Fruit fly (Drosophila melanogaster) whole organism, embryonic: ENCODE measurements around the gene CG31804.

Experiments used
- Atf-2 ChIP-seq: fragments of 200-800 bp; sonication (Bioruptor generic); optimal IDR thresholded peaks from 2 replicates; lab custom pipeline; 2016; ENCODE audit warnings: missing biosample characterization, missing genetic modification characterization
- Bgb ChIP-seq: fragments of 200-800 bp; sonication (Bioruptor generic); IDR thresholded peaks from 2 replicates; pipeline ENCODE4 v1.3.6; 2022; ENCODE audit warnings: missing biosample characterization, missing genetic modification characterization; ENCODE audit not compliant: partially characterized antibody
- Blimp-1 ChIP-seq: fragments of 200-800 bp; sonication (Bioruptor generic); optimal IDR thresholded peaks from 3 replicates; lab custom pipeline; 2018; ENCODE audit warnings: missing biosample characterization, missing genetic modification characterization, mild to moderate bottlenecking, moderate library complexity, missing genetic modification reagents
- Bteb2 ChIP-seq: fragments of 200-800 bp; sonication (Bioruptor generic); optimal IDR thresholded peaks from 2 replicates; lab custom pipeline; 2016; ENCODE audit warnings: missing biosample characterization, missing genetic modification characterization
- C15 ChIP-seq: fragments of 200-800 bp; sonication (Bioruptor generic); IDR thresholded peaks from 3 replicates; pipeline ENCODE4 v1.3.6; 2022; ENCODE audit warnings: missing biosample characterization, missing genetic modification characterization
- CG11695 ChIP-seq: fragments of 200-800 bp; sonication (Bioruptor generic); IDR thresholded peaks from 3 replicates; pipeline ENCODE4 v1.3.6; 2022; ENCODE audit warnings: missing biosample characterization, missing genetic modification characterization
- CG11723 ChIP-seq: fragments of 200-800 bp; sonication (Bioruptor generic); optimal IDR thresholded peaks from 2 replicates; lab custom pipeline; 2017; ENCODE audit warnings: missing biosample characterization, mild to moderate bottlenecking, missing genetic modification characterization
- CG12942 ChIP-seq: fragments of 200-800 bp; sonication (Bioruptor generic); optimal IDR thresholded peaks from 3 replicates; lab custom pipeline; 2016; ENCODE audit warnings: missing biosample characterization, missing genetic modification characterization
- CG13424 ChIP-seq: fragments of 200-800 bp; sonication (Bioruptor generic); optimal IDR thresholded peaks from 2 replicates; lab custom pipeline; 2019; ENCODE audit warnings: missing biosample characterization, mild to moderate bottlenecking, missing genetic modification characterization, moderate library complexity
- CG13894 ChIP-seq: fragments of 200-800 bp; sonication (Bioruptor generic); optimal IDR thresholded peaks from 3 replicates; lab custom pipeline; 2018; ENCODE audit warnings: missing biosample characterization, mild to moderate bottlenecking, missing genetic modification characterization, moderate library complexity
- CG15269 ChIP-seq: fragments of 200-800 bp; sonication (Bioruptor generic); optimal IDR thresholded peaks from 2 replicates; lab custom pipeline; 2018; ENCODE audit warnings: missing biosample characterization, mild to moderate bottlenecking, missing genetic modification characterization, moderate library complexity
- CG1529 ChIP-seq: fragments of 200-800 bp; sonication (Bioruptor generic); optimal IDR thresholded peaks from 3 replicates; lab custom pipeline; 2018; ENCODE audit warnings: missing biosample characterization, missing genetic modification characterization
- CG15601 ChIP-seq: fragments of 200-800 bp; sonication (Bioruptor generic); optimal IDR thresholded peaks from 3 replicates; lab custom pipeline; 2019; ENCODE audit warnings: missing biosample characterization, mild to moderate bottlenecking, missing genetic modification characterization, moderate library complexity
- CG17361 ChIP-seq: fragments of 200-800 bp; sonication (Bioruptor generic); IDR thresholded peaks from 3 replicates; pipeline ENCODE4 v1.3.6; 2022; ENCODE audit warnings: missing biosample characterization, missing genetic modification characterization
- CG1832 ChIP-seq: fragments of 200-800 bp; sonication (Bioruptor generic); optimal IDR thresholded peaks from 2 replicates; lab custom pipeline; 2017; ENCODE audit warnings: missing biosample characterization, mild to moderate bottlenecking, missing genetic modification characterization, inconsistent platforms
- CG18476 ChIP-seq: fragments of 200-800 bp; sonication (Bioruptor generic); optimal IDR thresholded peaks from 2 replicates; lab custom pipeline; 2016; ENCODE audit warnings: missing biosample characterization, mild to moderate bottlenecking, missing genetic modification characterization
- CG2199 ChIP-seq: fragments of 200-800 bp; sonication (Bioruptor generic); IDR thresholded peaks from 3 replicates; pipeline ENCODE4 v1.3.6; 2022; ENCODE audit warnings: missing biosample characterization, missing genetic modification characterization
- CG31388 ChIP-seq: fragments of 200-800 bp; sonication (Bioruptor generic); optimal IDR thresholded peaks from 2 replicates; lab custom pipeline; 2016; ENCODE audit warnings: missing biosample characterization, missing genetic modification characterization
- CG33213 ChIP-seq: fragments of 200-800 bp; sonication (Bioruptor generic); optimal IDR thresholded peaks from 3 replicates; lab custom pipeline; 2016; ENCODE audit warnings: missing biosample characterization, missing genetic modification characterization
- CG3838 ChIP-seq: fragments of 200-800 bp; sonication (Bioruptor generic); optimal IDR thresholded peaks from 3 replicates; lab custom pipeline; 2016; ENCODE audit warnings: missing biosample characterization, missing genetic modification characterization
- CG3995 ChIP-seq: fragments of 200-800 bp; sonication (Bioruptor generic); optimal IDR thresholded peaks from 3 replicates; lab custom pipeline; 2016; ENCODE audit warnings: missing biosample characterization, missing genetic modification characterization
- CG7556 ChIP-seq: fragments of 200-800 bp; sonication (Bioruptor generic); optimal IDR thresholded peaks from 2 replicates; lab custom pipeline; 2017; ENCODE audit warnings: missing biosample characterization, mild to moderate bottlenecking, missing genetic modification characterization
- CG8478 ChIP-seq: fragments of >200 bp; optimal IDR thresholded peaks from 2 replicates; lab custom pipeline; 2018
- CG8924 ChIP-seq: fragments of 200-800 bp; optimal IDR thresholded peaks from 3 replicates; lab custom pipeline; 2019; ENCODE audit warnings: missing biosample characterization, mild to moderate bottlenecking, missing genetic modification characterization, moderate library complexity
- CG9215 ChIP-seq: fragments of 200-800 bp; sonication (Bioruptor generic); IDR thresholded peaks from 2 replicates; pipeline ENCODE4 v1.3.6; 2022; ENCODE audit warnings: missing biosample characterization, missing genetic modification characterization
- Chrac-16 ChIP-seq: fragments of 200-800 bp; sonication (Bioruptor generic); optimal IDR thresholded peaks from 3 replicates; lab custom pipeline; 2016; ENCODE audit warnings: missing biosample characterization, missing genetic modification characterization
- CrebB ChIP-seq: fragments of 200-800 bp; sonication (Bioruptor generic); optimal IDR thresholded peaks from 3 replicates; lab custom pipeline; 2018; ENCODE audit warnings: missing biosample characterization, mild to moderate bottlenecking, missing genetic modification characterization
- Dbx ChIP-seq: fragments of 200-800 bp; sonication (Bioruptor generic); IDR thresholded peaks from 3 replicates; pipeline ENCODE4 v1.3.6; 2022; ENCODE audit warnings: missing biosample characterization, missing genetic modification characterization
- Dfd ChIP-seq, 2 experiments: fragments of >200 bp; optimal IDR thresholded peaks; 2 replicates each; lab custom pipeline; 2017; ENCODE audit warnings: missing biosample characterization in 2 of 2, missing genetic modification characterization in 2 of 2
- Eip74EF ChIP-seq, 2 experiments: fragments of 200-800 bp in 1 of 2; fragments of >200 bp in 1 of 2; sonication (Bioruptor generic) in 1 of 2; optimal IDR thresholded peaks; 2 replicates each; lab custom pipeline; 2017 to 2019; ENCODE audit warnings: missing biosample characterization in 2 of 2, missing genetic modification characterization in 2 of 2, mild to moderate bottlenecking in 1 of 2, moderate library complexity in 1 of 2
- Ets97D ChIP-seq: fragments of 200-800 bp; sonication (Bioruptor generic); optimal IDR thresholded peaks from 3 replicates; lab custom pipeline; 2016; ENCODE audit warnings: missing biosample characterization, missing genetic modification characterization
- Fer2 ChIP-seq: fragments of 200-800 bp; sonication (Bioruptor generic); optimal IDR thresholded peaks from 2 replicates; lab custom pipeline; 2018; ENCODE audit warnings: missing biosample characterization, mild to moderate bottlenecking, missing genetic modification characterization, moderate library complexity
- MBD-R2 ChIP-seq: fragments of 200-800 bp; sonication (Bioruptor generic); IDR thresholded peaks from 2 replicates; pipeline ENCODE4 v1.3.6; 2022; ENCODE audit warnings: missing biosample characterization, missing genetic modification characterization
- Myb ChIP-seq: fragments of 200-800 bp; sonication (Bioruptor generic); optimal IDR thresholded peaks from 2 replicates; lab custom pipeline; 2016; ENCODE audit warnings: missing biosample characterization, missing genetic modification characterization
- NC2α ChIP-seq: fragments of 200-800 bp; sonication (Bioruptor generic); optimal IDR thresholded peaks from 2 replicates; lab custom pipeline; 2016; ENCODE audit warnings: missing biosample characterization, missing genetic modification characterization
- Neu2 ChIP-seq: fragments of 200-800 bp; sonication (Bioruptor generic); optimal IDR thresholded peaks from 3 replicates; lab custom pipeline; 2016; ENCODE audit warnings: missing biosample characterization, missing genetic modification characterization, borderline replicate concordance
- Vsx1 ChIP-seq: fragments of 200-800 bp; sonication (Bioruptor generic); optimal IDR thresholded peaks from 2 replicates; lab custom pipeline; 2017; ENCODE audit warnings: missing biosample characterization, mild to moderate bottlenecking, missing genetic modification characterization, missing genetic modification reagents
- cad ChIP-seq: fragments of >200 bp; optimal IDR thresholded peaks from 2 replicates; lab custom pipeline; 2017; ENCODE audit warnings: missing biosample characterization, missing genetic modification characterization
- cas ChIP-seq: fragments of 200-800 bp; sonication (Bioruptor generic); IDR thresholded peaks from 2 replicates; pipeline ENCODE4 v1.3.6; 2022; ENCODE audit warnings: missing biosample characterization, missing genetic modification characterization
- chinmo ChIP-seq: fragments of 200-800 bp; sonication (Bioruptor generic); IDR thresholded peaks from 4 replicates; pipeline ENCODE4 v1.3.6; 2022; ENCODE audit warnings: missing biosample characterization, missing genetic modification characterization; ENCODE audit not compliant: partially characterized antibody
- disco-r ChIP-seq: fragments of 200-800 bp; sonication (Bioruptor generic); optimal IDR thresholded peaks from 2 replicates; lab custom pipeline; 2016; ENCODE audit warnings: missing biosample characterization, missing genetic modification characterization
- ems ChIP-seq: fragments of 200-800 bp; sonication (Bioruptor generic); optimal IDR thresholded peaks from 3 replicates; lab custom pipeline; 2016; ENCODE audit warnings: missing biosample characterization, missing genetic modification characterization
- jigr1 ChIP-seq: fragments of 200-800 bp; sonication (Bioruptor generic); IDR thresholded peaks from 3 replicates; pipeline ENCODE4 v1.3.6; 2022; ENCODE audit warnings: missing biosample characterization, missing genetic modification characterization
- kay ChIP-seq: fragments of 200-800 bp; sonication (Bioruptor generic); optimal IDR thresholded peaks from 2 replicates; lab custom pipeline; 2016; ENCODE audit warnings: missing biosample characterization, missing genetic modification characterization
- ken ChIP-seq: fragments of 200-800 bp; sonication (Bioruptor generic); IDR thresholded peaks from 3 replicates; pipeline ENCODE4 v1.3.6; 2022; ENCODE audit warnings: missing biosample characterization, missing genetic modification characterization
- odd ChIP-seq: fragments of 200-800 bp; sonication (Bioruptor generic); optimal IDR thresholded peaks from 2 replicates; lab custom pipeline; 2017; ENCODE audit warnings: missing biosample characterization, mild to moderate bottlenecking, missing genetic modification characterization
- phol ChIP-seq: fragments of 200-800 bp; sonication (Bioruptor generic); optimal IDR thresholded peaks from 3 replicates; lab custom pipeline; 2018; ENCODE audit warnings: missing biosample characterization, mild to moderate bottlenecking, missing genetic modification characterization, moderate library complexity
- pum ChIP-seq: fragments of 200-800 bp; sonication (Bioruptor generic); optimal IDR thresholded peaks from 2 replicates; lab custom pipeline; 2016; ENCODE audit warnings: missing biosample characterization, missing genetic modification characterization
- ro ChIP-seq: fragments of 200-800 bp; sonication (Bioruptor generic); IDR thresholded peaks from 2 replicates; pipeline ENCODE4 v1.3.6; 2022; ENCODE audit warnings: missing biosample characterization, missing genetic modification characterization
- stc ChIP-seq: fragments of 200-800 bp; sonication (Bioruptor generic); IDR thresholded peaks from 2 replicates; pipeline ENCODE4 v1.3.6; 2022; ENCODE audit warnings: missing biosample characterization, missing genetic modification characterization
- sug ChIP-seq: fragments of 200-800 bp; optimal IDR thresholded peaks from 2 replicates; lab custom pipeline; 2019; ENCODE audit warnings: missing biosample characterization, mild to moderate bottlenecking, missing genetic modification characterization, moderate library complexity
- zfh1 ChIP-seq: fragments of 200-800 bp; sonication (Bioruptor generic); IDR thresholded peaks from 3 replicates; pipeline ENCODE4 v1.3.6; 2022; ENCODE audit warnings: missing biosample characterization, missing genetic modification characterization

CG31804 gene

dm6 chr2L:17387735-17388367 lies 24.6 kb downstream of the CG31804 start (continued):
- TF ChIP-seq CG2199 (GFP tag; lab: Robert Waterston, UW) (no peak), C15 (no peak), CG3838 (GFP tag; lab: Kevin White, UChicago) (no peak), CG3995 (GFP tag; lab: Kevin White, UChicago) (no peak), Ets97D (no peak), CG11695 (no peak), Bteb2 (GFP tag; lab: Kevin White, UChicago) (no peak), CG33213 (GFP tag; lab: Kevin White, UChicago) (no peak), CG13894 (tag; lab: Kevin White, UChicago) (peak; percentile 48), ken (no peak), CG7556 (no peak), sug (tag; lab: Kevin White, UChicago) (peak; percentile 34), Dbx (0 out of 3 replicates have a peak, but pooled peaks have one; percentile 26), Myb (GFP tag; lab: Kevin White, UChicago) (no peak), CG11723 (GFP tag; lab: Kevin White, UChicago) (no peak), Eip74EF (GFP tag; optimal IDR thresholded peaks at IDR 0.05; lab: Kevin White, UChicago) (no peak), CG18476 (GFP tag; lab: Kevin White, UChicago) (no peak), NC2α (GFP tag; lab: Kevin White, UChicago) (no peak), odd (no peak), Blimp-1 (GFP tag; lab: Kevin White, UChicago) (peak; percentile 6), Atf-2 (GFP tag; lab: Kevin White, UChicago) (no peak), pum (GFP tag; lab: Kevin White, UChicago) (no peak), CG1832 (GFP tag; lab: Kevin White, UChicago) (no peak), Neu2 (GFP tag; lab: Kevin White, UChicago) (no peak), Fer2 (tag; lab: Kevin White, UChicago) (no peak), stc (GFP tag; lab: Robert Waterston, UW) (no peak), kay (GFP tag; lab: Kevin White, UChicago) (no peak), Chrac-16 (GFP tag; lab: Kevin White, UChicago) (no peak), CG13424 (tag; lab: Kevin White, UChicago) (no peak), CrebB (tag; lab: Kevin White, UChicago) (peak; percentile 3), Dfd (GFP tag; optimal IDR thresholded peaks at IDR 0.05; lab: Kevin White, UChicago) (no peak), Bgb (GFP tag; lab: Robert Waterston, UW) (no peak), MBD-R2 (no peak), CG31388 (no peak), cad (GFP tag; lab: Kevin White, UChicago) (no peak), Vsx1 (GFP tag; lab: Kevin White, UChicago) (no peak), CG15601 (tag; lab: Kevin White, UChicago) (no peak), ems (GFP tag; lab: Kevin White, UChicago) (no peak), ro (no peak), cas (GFP tag; lab: Robert Waterston, UW) (no peak), CG12942 (GFP tag; lab: Kevin White, UChicago) (no peak), phol (tag; lab: Kevin White, UChicago) (no peak), CG1529 (no peak), CG8478 (lab: Kevin White, UChicago) (no peak), zfh1 (no peak), disco-r (no peak), CG15269 (no peak), jigr1 (no peak), chinmo (GFP tag; lab: Robert Waterston, UW) (no peak), CG9215 (no peak), CG17361 (GFP tag; lab: Robert Waterston, UW) (no peak), CG8924 (no peak)
